Worm (Caenorhabditis elegans) whole organism, L3 larva: ENCODE data around the gene ZK112.4.

Source experiments
- R02D3.7 ChIP-seq: fragments of 150-350 bp; optimal IDR thresholded peaks from 2 replicates; lab custom pipeline; 2014; ENCODE audit warnings: missing biosample characterization, missing genetic modification characterization
- ZK546.5 ChIP-seq: sonication (generic microtip); optimal IDR thresholded peaks from 2 replicates; lab custom pipeline; 2017; ENCODE audit warnings: missing biosample characterization, missing genetic modification characterization
- aly-2 ChIP-seq: fragments of 150-350 bp; optimal IDR thresholded peaks from 2 replicates; lab custom pipeline; 2014; ENCODE audit warnings: missing biosample characterization, missing genetic modification characterization
- ama-1 ChIP-seq: fragments of 150-350 bp; optimal IDR thresholded peaks from 2 replicates; lab custom pipeline; 2018
- ceh-16 ChIP-seq: sonication (generic microtip); optimal IDR thresholded peaks from 2 replicates; lab custom pipeline; 2017; ENCODE audit warnings: missing biosample characterization, missing genetic modification characterization
- ceh-28 ChIP-seq: fragments of 150-350 bp; optimal IDR thresholded peaks from 2 replicates; lab custom pipeline; 2014; ENCODE audit warnings: missing biosample characterization, missing genetic modification reagents, missing genetic modification characterization
- ceh-82 ChIP-seq: fragments of 150-350 bp; optimal IDR thresholded peaks from 2 replicates; lab custom pipeline; 2014; ENCODE audit warnings: missing biosample characterization, missing genetic modification characterization
- ceh-9 ChIP-seq: sonication (generic microtip); optimal IDR thresholded peaks from 2 replicates; lab custom pipeline; 2018; ENCODE audit warnings: missing biosample characterization, missing genetic modification characterization
- daf-12 ChIP-seq: fragments of 150-350 bp; optimal IDR thresholded peaks from 2 replicates; lab custom pipeline; 2014; ENCODE audit warnings: missing biosample characterization, missing genetic modification reagents, missing genetic modification characterization
- egl-27 ChIP-seq: sonication (generic microtip); optimal IDR thresholded peaks from 4 replicates; lab custom pipeline; 2017; ENCODE audit warnings: missing biosample characterization, missing genetic modification reagents, missing genetic modification characterization
- egl-5 ChIP-seq: fragments of 150-350 bp; optimal IDR thresholded peaks from 2 replicates; lab custom pipeline; 2017; ENCODE audit warnings: missing biosample characterization, missing genetic modification reagents, missing genetic modification characterization, inconsistent platforms
- elt-1 ChIP-seq: fragments of 150-350 bp; optimal IDR thresholded peaks from 2 replicates; lab custom pipeline; 2014; ENCODE audit warnings: missing biosample characterization, missing genetic modification characterization
- elt-2 ChIP-seq: sonication (generic microtip); optimal IDR thresholded peaks from 2 replicates; lab custom pipeline; 2016; ENCODE audit warnings: missing genetic modification reagents, mild to moderate bottlenecking, missing genetic modification characterization, missing compliant biosample characterization
- elt-3 ChIP-seq, 3 experiments: fragments of 150-350 bp in 1 of 3; sonication (generic microtip) in 2 of 3; optimal IDR thresholded peaks; 2 replicates in 2 of 3; 4 replicates in 1 of 3; lab custom pipeline; 2014 to 2017; ENCODE audit warnings: missing biosample characterization in 3 of 3, missing genetic modification characterization in 3 of 3
- eor-1 ChIP-seq, 2 experiments: fragments of 150-350 bp; optimal IDR thresholded peaks; 2 replicates each; lab custom pipeline; 2014 to 2018; ENCODE audit warnings: missing biosample characterization in 2 of 2, missing genetic modification characterization in 2 of 2
- fkh-10 ChIP-seq: sonication (generic microtip); optimal IDR thresholded peaks from 2 replicates; lab custom pipeline; 2017; ENCODE audit warnings: missing biosample characterization, missing genetic modification reagents, missing genetic modification characterization
- fkh-2 ChIP-seq: fragments of 150-350 bp; optimal IDR thresholded peaks from 2 replicates; lab custom pipeline; 2014; ENCODE audit warnings: missing biosample characterization, missing genetic modification reagents, missing genetic modification characterization
- fos-1 ChIP-seq: fragments of 150-350 bp; optimal IDR thresholded peaks from 2 replicates; lab custom pipeline; 2014; ENCODE audit warnings: missing biosample characterization, missing genetic modification characterization
- hmg-11 ChIP-seq: sonication (generic microtip); optimal IDR thresholded peaks from 2 replicates; lab custom pipeline; 2016; ENCODE audit warnings: missing genetic modification characterization, missing compliant biosample characterization
- jun-1 ChIP-seq: fragments of 150-350 bp; optimal IDR thresholded peaks from 2 replicates; lab custom pipeline; 2014; ENCODE audit warnings: missing biosample characterization, missing genetic modification reagents, missing genetic modification characterization
- lin-15B ChIP-seq: fragments of 150-350 bp; optimal IDR thresholded peaks from 2 replicates; lab custom pipeline; 2014; ENCODE audit warnings: missing biosample characterization, missing genetic modification characterization
- lin-39 ChIP-seq: fragments of 150-350 bp; optimal IDR thresholded peaks from 2 replicates; lab custom pipeline; 2018; ENCODE audit warnings: missing biosample characterization, missing genetic modification reagents, missing genetic modification characterization
- lsy-12 ChIP-seq: sonication (generic microtip); optimal IDR thresholded peaks from 2 replicates; lab custom pipeline; 2016; ENCODE audit warnings: mild to moderate bottlenecking, missing genetic modification characterization, missing compliant biosample characterization
- mdl-1 ChIP-seq: fragments of 150-350 bp; optimal IDR thresholded peaks from 2 replicates; lab custom pipeline; 2014; ENCODE audit warnings: missing biosample characterization, missing genetic modification characterization
- mml-1 ChIP-seq: fragments of 150-350 bp; sonication (generic microtip); optimal IDR thresholded peaks from 3 replicates; lab custom pipeline; 2014; ENCODE audit warnings: missing biosample characterization, missing genetic modification characterization
- nfya-1 ChIP-seq: sonication (generic microtip); optimal IDR thresholded peaks from 2 replicates; lab custom pipeline; 2017; ENCODE audit warnings: missing genetic modification characterization, mild to moderate bottlenecking, missing compliant biosample characterization, antibody characterized with exemption, moderate library complexity; ENCODE audit not compliant: insufficient read depth
- nhr-11 ChIP-seq: fragments of 150-350 bp; optimal IDR thresholded peaks from 2 replicates; lab custom pipeline; 2014; ENCODE audit warnings: missing biosample characterization, missing genetic modification characterization
- nhr-12 ChIP-seq: fragments of 150-350 bp; optimal IDR thresholded peaks from 2 replicates; lab custom pipeline; 2014; ENCODE audit warnings: missing biosample characterization, missing genetic modification characterization
- nhr-23 ChIP-seq: fragments of 150-350 bp; optimal IDR thresholded peaks from 2 replicates; lab custom pipeline; 2014; ENCODE audit warnings: missing biosample characterization, missing genetic modification reagents, missing genetic modification characterization
- nhr-237 ChIP-seq: fragments of 150-350 bp; optimal IDR thresholded peaks from 2 replicates; lab custom pipeline; 2014; ENCODE audit warnings: missing biosample characterization, missing genetic modification characterization
- nhr-25 ChIP-seq: sonication (generic microtip); optimal IDR thresholded peaks from 2 replicates; lab custom pipeline; 2017; ENCODE audit warnings: missing biosample characterization, missing genetic modification characterization
- nhr-28 ChIP-seq: fragments of 150-350 bp; optimal IDR thresholded peaks from 2 replicates; lab custom pipeline; 2014; ENCODE audit warnings: missing biosample characterization, missing genetic modification characterization
- nhr-43 ChIP-seq: sonication (generic microtip); optimal IDR thresholded peaks from 2 replicates; lab custom pipeline; 2016; ENCODE audit warnings: mild to moderate bottlenecking, missing genetic modification characterization, missing compliant biosample characterization; ENCODE audit not compliant: poor library complexity, severe bottlenecking
- nhr-67 ChIP-seq: fragments of 150-350 bp; optimal IDR thresholded peaks from 2 replicates; lab custom pipeline; 2014; ENCODE audit warnings: missing biosample characterization, missing genetic modification characterization
- nhr-76 ChIP-seq: fragments of 150-350 bp; sonication (generic microtip); optimal IDR thresholded peaks from 5 replicates; lab custom pipeline; 2014; ENCODE audit warnings: missing biosample characterization, missing genetic modification characterization
- nhr-77 ChIP-seq: fragments of 150-350 bp; optimal IDR thresholded peaks from 2 replicates; lab custom pipeline; 2014; ENCODE audit warnings: missing biosample characterization, missing genetic modification characterization
- pha-4 ChIP-seq: fragments of 150-350 bp; optimal IDR thresholded peaks from 2 replicates; lab custom pipeline; 2014; ENCODE audit warnings: missing biosample characterization, missing genetic modification reagents, missing genetic modification characterization
- pqm-1 ChIP-seq: fragments of 150-350 bp; optimal IDR thresholded peaks from 2 replicates; lab custom pipeline; 2017; ENCODE audit warnings: missing biosample characterization, missing genetic modification characterization, inconsistent platforms
- sea-2 ChIP-seq: fragments of 150-350 bp; sonication (generic microtip); optimal IDR thresholded peaks from 4 replicates; lab custom pipeline; 2014; ENCODE audit warnings: missing biosample characterization, missing genetic modification reagents, missing genetic modification characterization
- skn-1 ChIP-seq: fragments of 150-350 bp; optimal IDR thresholded peaks from 2 replicates; lab custom pipeline; 2014; ENCODE audit warnings: missing biosample characterization, missing genetic modification characterization
- snpc-4 ChIP-seq: fragments of 150-350 bp; optimal IDR thresholded peaks from 2 replicates; lab custom pipeline; 2014; ENCODE audit warnings: missing biosample characterization, missing genetic modification characterization
- tbx-2 ChIP-seq: sonication (generic microtip); optimal IDR thresholded peaks from 2 replicates; lab custom pipeline; 2016; ENCODE audit warnings: mild to moderate bottlenecking, missing genetic modification characterization, missing compliant biosample characterization
- unc-39 ChIP-seq: sonication (generic microtip); optimal IDR thresholded peaks from 4 replicates; lab custom pipeline; 2017; ENCODE audit warnings: missing biosample characterization, missing genetic modification characterization
- unc-62 ChIP-seq: fragments of 150-350 bp; sonication (generic microtip); optimal IDR thresholded peaks from 4 replicates; lab custom pipeline; 2014; ENCODE audit warnings: missing biosample characterization, missing genetic modification reagents, missing genetic modification characterization
- zag-1 ChIP-seq: fragments of 150-350 bp; optimal IDR thresholded peaks from 2 replicates; lab custom pipeline; 2014; ENCODE audit warnings: missing biosample characterization, missing genetic modification characterization
- ztf-11 ChIP-seq: fragments of 150-350 bp; optimal IDR thresholded peaks from 2 replicates; lab custom pipeline; 2014; ENCODE audit warnings: missing biosample characterization, missing genetic modification characterization
- ztf-4 ChIP-seq: fragments of 150-350 bp; optimal IDR thresholded peaks from 2 replicates; lab custom pipeline; 2014; ENCODE audit warnings: missing biosample characterization, missing genetic modification characterization

Gene ZK112.4

DNA sequence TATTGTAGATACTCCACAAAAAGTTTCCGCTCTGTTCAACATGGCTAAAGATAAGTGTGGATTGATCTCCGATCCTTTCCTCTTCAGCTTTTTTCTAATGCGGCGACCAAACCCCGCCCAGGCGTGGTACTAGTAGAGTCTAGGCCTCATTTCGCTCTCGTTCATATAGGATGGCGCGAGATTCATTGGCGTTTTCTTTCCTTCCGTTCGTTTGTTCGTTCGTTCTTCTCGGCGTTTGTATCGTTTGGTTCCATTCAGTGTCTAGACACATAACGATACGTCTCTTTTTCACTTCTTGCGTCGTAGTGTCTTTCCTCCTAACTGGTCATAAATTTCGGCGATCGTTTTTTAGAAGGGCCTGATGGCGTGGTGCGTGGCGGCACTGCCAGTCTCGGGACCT is 749 bp downstream of the ZK112.4 start:
- peak; percentile 53 for TF ChIP-seq lin-39
- TF ChIP-seq egl-5: peak; percentile 55
- no peak for TF ChIP-seq lin-15B (tag; lab: Kevin White, UChicago)
- no peak for TF ChIP-seq snpc-4 (tag; lab: Kevin White, UChicago)

DNA sequence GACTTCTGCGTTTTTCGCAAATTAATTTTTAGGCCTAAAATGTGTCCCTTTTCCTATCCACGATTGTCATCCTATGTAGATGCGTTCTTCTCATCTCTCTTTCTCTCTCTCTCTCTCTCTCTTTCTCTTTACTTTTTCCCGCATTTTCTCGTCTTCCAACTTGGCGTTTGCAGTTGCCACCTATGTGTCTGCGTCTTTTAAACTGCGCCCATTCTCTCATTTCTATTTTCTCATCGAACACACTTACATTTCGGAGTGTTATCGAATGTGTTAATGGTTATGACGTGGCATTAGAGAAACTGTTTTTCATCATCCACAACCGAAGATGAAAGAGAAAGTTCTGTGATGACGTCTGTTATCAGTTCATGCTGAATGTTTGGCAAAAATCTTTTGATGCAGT is 1.3 kb downstream of the ZK112.4 start:
- TF ChIP-seq lin-39 (peak; percentile 24), pqm-1 (tag; lab: Kevin White, UChicago) (peak; percentile 49), elt-1 (tag; lab: Kevin White, UChicago) (no peak), ztf-4 (tag; lab: Kevin White, UChicago) (no peak), tbx-2 (tag; lab: Kevin White, UChicago) (no peak), daf-12 (tag; lab: Kevin White, UChicago) (no peak), egl-5 (peak; percentile 13), ceh-28 (tag; lab: Kevin White, UChicago) (peak; percentile 39), elt-2 (tag; lab: Kevin White, UChicago) (peak; percentile 88), ama-1 (lab: Kevin White, UChicago) (peak; percentile 51), snpc-4 (tag; lab: Kevin White, UChicago) (no peak), jun-1 (tag; lab: Kevin White, UChicago) (no peak), ztf-11 (no peak), nfya-1 (tag; lab: Kevin White, UChicago) (peak; percentile 74), unc-62 (GFP tag; lab: Kevin White, UChicago) (peak; percentile 17), ceh-82 (tag; lab: Kevin White, UChicago) (no peak), fos-1 (tag; lab: Kevin White, UChicago) (no peak), mml-1 (tag; lab: Kevin White, UChicago) (no peak), nhr-43 (tag; lab: Kevin White, UChicago) (peak; percentile 62), R02D3.7 (tag; lab: Kevin White, UChicago) (peak; percentile 11), nhr-67 (tag; lab: Kevin White, UChicago) (no peak), nhr-23 (tag; lab: Kevin White, UChicago) (peak; percentile 86), sea-2 (GFP tag; lab: Kevin White, UChicago) (no peak), aly-2 (tag; lab: Kevin White, UChicago) (no peak), ceh-16 (tag; lab: Kevin White, UChicago) (no peak), mdl-1 (tag; lab: Kevin White, UChicago) (no peak), nhr-237 (no peak), nhr-76 (no peak), elt-3 (tag; optimal IDR thresholded peaks at IDR 0.05; lab: Kevin White, UChicago) (peak in 1 of 3 experiments; percentile 80), fkh-10 (no peak), eor-1 (tag; optimal IDR thresholded peaks at IDR 0.05; lab: Kevin White, UChicago) (no peak), egl-27 (no peak), pha-4 (tag; lab: Kevin White, UChicago) (peak; percentile 72), nhr-77 (no peak), nhr-28 (no peak), nhr-12 (tag; lab: Kevin White, UChicago) (no peak), unc-39 (tag; lab: Kevin White, UChicago) (no peak), ceh-9 (no peak), lsy-12 (peak; percentile 25), hmg-11 (peak; percentile 34), ZK546.5 (tag; lab: Kevin White, UChicago) (no peak), nhr-25 (tag; lab: Kevin White, UChicago) (peak; percentile 75), nhr-11 (tag; lab: Kevin White, UChicago) (no peak), zag-1 (tag; lab: Kevin White, UChicago) (no peak), lin-15B (tag; lab: Kevin White, UChicago) (peak; percentile 41), fkh-2 (no peak), skn-1 (tag; lab: Kevin White, UChicago) (peak; percentile 59)
